Worm (Caenorhabditis elegans) whole organism, L1 larva: ENCODE results near the gene Y17D7C.1.

ENCODE experiments used
- C34B4.2 ChIP-seq: sonication (generic microtip); optimal IDR thresholded peaks from 2 replicates; lab custom pipeline; 2017; ENCODE audit warnings: mild to moderate bottlenecking, missing genetic modification characterization, missing compliant biosample characterization
- F16B12.6 ChIP-seq: fragments of 150-350 bp; optimal IDR thresholded peaks from 2 replicates; lab custom pipeline; 2014; ENCODE audit warnings: missing biosample characterization, missing genetic modification characterization
- Y116A8C.19 ChIP-seq: sonication (generic microtip); optimal IDR thresholded peaks from 2 replicates; lab custom pipeline; 2016; ENCODE audit warnings: missing compliant biosample characterization, missing genetic modification characterization, borderline replicate concordance
- aha-1 ChIP-seq: fragments of 150-350 bp; optimal IDR thresholded peaks from 2 replicates; lab custom pipeline; 2014; ENCODE audit warnings: missing biosample characterization, missing genetic modification characterization
- alr-1 ChIP-seq: fragments of 200-800 bp; sonication (Bioruptor generic); optimal IDR thresholded peaks from 2 replicates; lab custom pipeline; 2018; ENCODE audit warnings: borderline replicate concordance, mild to moderate bottlenecking, missing genetic modification characterization, missing compliant biosample characterization
- aly-2 ChIP-seq: fragments of 150-350 bp; optimal IDR thresholded peaks from 2 replicates; lab custom pipeline; 2014; ENCODE audit warnings: missing biosample characterization, missing genetic modification characterization
- ama-1 ChIP-seq: fragments of 150-350 bp; optimal IDR thresholded peaks from 2 replicates; lab custom pipeline; 2014
- blmp-1 ChIP-seq: fragments of 150-350 bp; optimal IDR thresholded peaks from 2 replicates; lab custom pipeline; 2014; ENCODE audit warnings: missing biosample characterization, missing genetic modification characterization
- ceh-8 ChIP-seq: fragments of 200-800 bp; sonication (Bioruptor generic); optimal IDR thresholded peaks from 2 replicates; lab custom pipeline; 2018; ENCODE audit warnings: mild to moderate bottlenecking, missing genetic modification characterization, moderate library complexity, missing compliant biosample characterization
- ceh-82 ChIP-seq, 3 experiments: fragments of 150-350 bp in 1 of 3; sonication (generic microtip) in 2 of 3; optimal IDR thresholded peaks; 2 replicates each; lab custom pipeline; 2014 to 2017; ENCODE audit warnings: missing biosample characterization in 3 of 3, missing genetic modification characterization in 3 of 3
- ceh-88 ChIP-seq: fragments of 200-800 bp; sonication (Bioruptor generic); IDR thresholded peaks from 2 replicates; pipeline ENCODE4 v1.3.6; 2022; ENCODE audit warnings: missing genetic modification characterization, missing compliant biosample characterization
- ceh-90 ChIP-seq: sonication (generic microtip); optimal IDR thresholded peaks from 2 replicates; lab custom pipeline; 2016; ENCODE audit warnings: missing genetic modification characterization, missing compliant biosample characterization
- ces-1 ChIP-seq: fragments of 150-350 bp; optimal IDR thresholded peaks from 2 replicates; lab custom pipeline; 2014; ENCODE audit warnings: missing biosample characterization, missing genetic modification reagents, missing genetic modification characterization
- dsc-1 ChIP-seq: sonication (generic microtip); optimal IDR thresholded peaks from 2 replicates; lab custom pipeline; 2016; ENCODE audit warnings: mild to moderate bottlenecking, missing genetic modification characterization, missing compliant biosample characterization
- efl-1 ChIP-seq, 4 experiments: fragments of 150-350 bp; optimal IDR thresholded peaks in 3 of 4; peaks in 1 of 4; 1 replicate in 1 of 4; 2 replicates in 3 of 4; lab custom pipeline; 2014; ENCODE audit warnings: missing biosample characterization in 2 of 4, missing genetic modification characterization in 2 of 4, missing genetic modification reagents in 2 of 4
- egl-13 ChIP-seq: sonication (generic microtip); optimal IDR thresholded peaks from 2 replicates; lab custom pipeline; 2016; ENCODE audit warnings: missing genotype, missing genetic modification reagents, missing genetic modification characterization, missing compliant biosample characterization
- egl-27 ChIP-seq, 2 experiments: fragments of 150-350 bp in 1 of 2; sonication (generic microtip); optimal IDR thresholded peaks; 3 replicates each; lab custom pipeline; 2017 to 2018; ENCODE audit warnings: missing biosample characterization in 2 of 2, missing genetic modification characterization in 2 of 2, missing genetic modification reagents in 2 of 2
- elt-2 ChIP-seq: sonication (generic microtip); optimal IDR thresholded peaks from 2 replicates; lab custom pipeline; 2016; ENCODE audit warnings: missing genetic modification characterization, mild to moderate bottlenecking, inconsistent platforms, missing compliant biosample characterization, missing genetic modification reagents
- fkh-10 ChIP-seq: sonication (generic microtip); optimal IDR thresholded peaks from 2 replicates; lab custom pipeline; 2017; ENCODE audit warnings: missing biosample characterization, missing genetic modification reagents, missing genetic modification characterization
- fos-1 ChIP-seq: fragments of 150-350 bp; optimal IDR thresholded peaks from 2 replicates; lab custom pipeline; 2014; ENCODE audit warnings: missing biosample characterization, missing genetic modification characterization
- grh-1 ChIP-seq: fragments of 200-800 bp; sonication (Bioruptor generic); IDR thresholded peaks from 2 replicates; pipeline ENCODE4 v1.3.6; 2022; ENCODE audit warnings: missing genetic modification reagents, missing genetic modification characterization, missing compliant biosample characterization
- hlh-17 ChIP-seq: fragments of 200-800 bp; sonication (Bioruptor generic); optimal IDR thresholded peaks from 2 replicates; lab custom pipeline; 2018; ENCODE audit warnings: missing genetic modification characterization, mild to moderate bottlenecking, missing compliant biosample characterization, moderate library complexity, borderline replicate concordance
- hlh-4 ChIP-seq: sonication (generic microtip); optimal IDR thresholded peaks from 2 replicates; lab custom pipeline; 2016; ENCODE audit warnings: mild to moderate bottlenecking, missing genetic modification characterization, missing compliant biosample characterization
- hpl-2 ChIP-seq: fragments of 150-350 bp; optimal IDR thresholded peaks from 2 replicates; lab custom pipeline; 2014; ENCODE audit warnings: missing biosample characterization, missing genetic modification reagents, missing genetic modification characterization
- jun-1 ChIP-seq: fragments of 150-350 bp; optimal IDR thresholded peaks from 2 replicates; lab custom pipeline; 2014; ENCODE audit warnings: missing biosample characterization, missing genetic modification reagents, missing genetic modification characterization
- lin-15B ChIP-seq: fragments of 150-350 bp; sonication (generic microtip); optimal IDR thresholded peaks from 3 replicates; lab custom pipeline; 2014; ENCODE audit warnings: missing biosample characterization, missing genetic modification characterization
- lin-39 ChIP-seq: fragments of 150-350 bp; optimal IDR thresholded peaks from 2 replicates; lab custom pipeline; 2014; ENCODE audit warnings: missing biosample characterization, missing genetic modification reagents, missing genetic modification characterization
- lir-3 ChIP-seq: sonication (generic microtip); optimal IDR thresholded peaks from 2 replicates; lab custom pipeline; 2016; ENCODE audit warnings: mild to moderate bottlenecking, missing genetic modification characterization, moderate library complexity, missing compliant biosample characterization; ENCODE audit not compliant: poor library complexity
- mab-9 ChIP-seq: fragments of 200-800 bp; sonication (Bioruptor generic); IDR thresholded peaks from 2 replicates; pipeline ENCODE4 v1.3.6; 2022; ENCODE audit warnings: missing genetic modification reagents, missing genetic modification characterization, missing compliant biosample characterization
- mdl-1 ChIP-seq, 2 experiments: fragments of 150-350 bp; optimal IDR thresholded peaks; 2 replicates each; lab custom pipeline; 2014 to 2017; ENCODE audit warnings: missing biosample characterization in 2 of 2, missing genetic modification characterization in 2 of 2, inconsistent platforms in 1 of 2
- nhr-19 ChIP-seq: fragments of 200-800 bp; sonication (Bioruptor generic); conservative IDR thresholded peaks from 2 replicates; pipeline ENCODE4 v1.3.6; 2022; ENCODE audit warnings: missing genetic modification characterization, missing compliant biosample characterization
- nhr-47 ChIP-seq: sonication (generic microtip); optimal IDR thresholded peaks from 2 replicates; lab custom pipeline; 2016; ENCODE audit warnings: mild to moderate bottlenecking, missing genetic modification characterization, moderate library complexity, missing compliant biosample characterization
- nhr-71 ChIP-seq: sonication (generic microtip); optimal IDR thresholded peaks from 2 replicates; lab custom pipeline; 2016; ENCODE audit warnings: mild to moderate bottlenecking, missing genetic modification characterization, moderate library complexity, missing compliant biosample characterization
- nhr-76 ChIP-seq: sonication (generic microtip); optimal IDR thresholded peaks from 2 replicates; lab custom pipeline; 2017; ENCODE audit warnings: missing biosample characterization, missing genetic modification characterization
- nhr-90 ChIP-seq: sonication (generic microtip); optimal IDR thresholded peaks from 2 replicates; lab custom pipeline; 2016; ENCODE audit warnings: mild to moderate bottlenecking, missing genetic modification characterization, missing compliant biosample characterization; ENCODE audit not compliant: poor library complexity
- pag-3 ChIP-seq: sonication (generic microtip); optimal IDR thresholded peaks from 2 replicates; lab custom pipeline; 2017; ENCODE audit warnings: missing genetic modification characterization, mild to moderate bottlenecking, missing compliant biosample characterization, antibody characterized with exemption, borderline replicate concordance; ENCODE audit not compliant: insufficient read depth
- pax-3 ChIP-seq: fragments of 200-800 bp; sonication (Bioruptor generic); optimal IDR thresholded peaks from 2 replicates; lab custom pipeline; 2018; ENCODE audit warnings: mild to moderate bottlenecking, missing genetic modification characterization, moderate library complexity, missing compliant biosample characterization
- rnt-1 ChIP-seq: sonication (generic microtip); optimal IDR thresholded peaks from 2 replicates; lab custom pipeline; 2016; ENCODE audit warnings: mild to moderate bottlenecking, missing genetic modification characterization, moderate library complexity, missing compliant biosample characterization
- skn-1 ChIP-seq: fragments of 150-350 bp; optimal IDR thresholded peaks from 2 replicates; lab custom pipeline; 2014; ENCODE audit warnings: missing biosample characterization, missing genetic modification characterization
- snpc-4 ChIP-seq: fragments of 150-350 bp; optimal IDR thresholded peaks from 2 replicates; lab custom pipeline; 2014; ENCODE audit warnings: missing biosample characterization, missing genetic modification characterization
- snu-23 ChIP-seq: sonication (generic microtip); optimal IDR thresholded peaks from 2 replicates; lab custom pipeline; 2016; ENCODE audit warnings: missing genetic modification characterization, missing compliant biosample characterization
- sptf-1 ChIP-seq: fragments of 150-350 bp; optimal IDR thresholded peaks from 2 replicates; lab custom pipeline; 2014; ENCODE audit warnings: missing biosample characterization, missing genetic modification characterization
- sup-37 ChIP-seq: fragments of 200-800 bp; sonication (Bioruptor generic); optimal IDR thresholded peaks from 2 replicates; lab custom pipeline; 2018; ENCODE audit warnings: mild to moderate bottlenecking, missing genetic modification characterization, missing compliant biosample characterization
- swsn-7 ChIP-seq: sonication (generic microtip); optimal IDR thresholded peaks from 2 replicates; lab custom pipeline; 2016; ENCODE audit warnings: missing genetic modification characterization, missing compliant biosample characterization
- unc-30 ChIP-seq: sonication (generic microtip); optimal IDR thresholded peaks from 2 replicates; lab custom pipeline; 2017; ENCODE audit warnings: missing biosample characterization, missing genetic modification characterization
- vab-15 ChIP-seq: sonication (generic microtip); optimal IDR thresholded peaks from 2 replicates; lab custom pipeline; 2017; ENCODE audit warnings: missing genotype, mild to moderate bottlenecking, missing genetic modification characterization, missing compliant biosample characterization
- xbp-1 ChIP-seq: sonication (generic microtip); optimal IDR thresholded peaks from 2 replicates; lab custom pipeline; 2016; ENCODE audit warnings: missing genetic modification characterization, missing compliant biosample characterization
- zip-4 ChIP-seq: fragments of 200-800 bp; sonication (Bioruptor generic); optimal IDR thresholded peaks from 2 replicates; lab custom pipeline; 2018; ENCODE audit warnings: mild to moderate bottlenecking, missing genetic modification characterization, moderate library complexity, missing compliant biosample characterization

The Y17D7C.1 gene

ce11 chrV:18723604-18724003 lies 17.2 kb downstream of the Y17D7C.1 start (continued):
- TF ChIP-seq hpl-2 (GFP tag; lab: Kevin White, UChicago) (no peak), sup-37 (GFP tag; lab: Kevin White, UChicago) (no peak), nhr-71 (tag; lab: Kevin White, UChicago) (peak; percentile 95), ceh-82 (tag; optimal IDR thresholded peaks at IDR 0.05; lab: Kevin White, UChicago) (peak; percentile 75 to 90 (median 85)), fos-1 (tag; lab: Kevin White, UChicago) (peak; percentile 75), unc-30 (tag; lab: Kevin White, UChicago) (no peak), jun-1 (tag; lab: Kevin White, UChicago) (peak; percentile 70), pag-3 (tag; lab: Kevin White, UChicago) (no peak), xbp-1 (tag; lab: Kevin White, UChicago) (peak; percentile 87), swsn-7 (peak; percentile 95), skn-1 (peak; percentile 64), vab-15 (tag; lab: Kevin White, UChicago) (no peak), nhr-90 (peak; percentile 85), ces-1 (GFP tag; lab: Kevin White, UChicago) (no peak), mdl-1 (tag; optimal IDR thresholded peaks at IDR 0.05; lab: Kevin White, UChicago) (peak in 1 of 2 experiments; percentile 66), alr-1 (tag; lab: Kevin White, UChicago) (no peak), ama-1 (lab: Kevin White, UChicago) (no peak), snu-23 (GFP tag; lab: Kevin White, UChicago) (peak; percentile 94), hlh-17 (GFP tag; lab: Kevin White, UChicago) (no peak), ceh-90 (tag; lab: Kevin White, UChicago) (peak; percentile 13), pax-3 (no peak), zip-4 (no peak), efl-1 (optimal IDR thresholded peaks at IDR 0.05; lab: Kevin White, UChicago) (peak; percentile 78 to 86), efl-1 (GFP tag; optimal IDR thresholded peaks at IDR 0.05 in 1 of 2; lab: Kevin White, UChicago) (peak; percentile 79 to 98), dsc-1 (tag; lab: Kevin White, UChicago) (peak; percentile 81), lir-3 (no peak), sptf-1 (tag; lab: Kevin White, UChicago) (no peak), egl-27 (tag; optimal IDR thresholded peaks at IDR 0.05; lab: Kevin White, UChicago) (peak in 1 of 2 experiments; percentile 64), rnt-1 (tag; lab: Kevin White, UChicago) (no peak), F16B12.6 (tag; lab: Kevin White, UChicago) (peak; percentile 58), ceh-8 (GFP tag; lab: Kevin White, UChicago) (no peak), C34B4.2 (tag; lab: Kevin White, UChicago) (no peak), Y116A8C.19 (tag; lab: Kevin White, UChicago) (no peak), elt-2 (tag; lab: Kevin White, UChicago) (peak; percentile 35), mab-9 (GFP tag; lab: Robert Waterston, UW) (no peak), blmp-1 (tag; lab: Kevin White, UChicago) (peak; percentile 11), aha-1 (tag; lab: Kevin White, UChicago) (no peak), aly-2 (no peak), nhr-19 (GFP tag; lab: Robert Waterston, UW) (peak; percentile 90), snpc-4 (tag; lab: Kevin White, UChicago) (peak; percentile 86), grh-1 (peak; percentile 72), egl-13 (tag; lab: Kevin White, UChicago) (no peak), nhr-47 (peak; percentile 95), fkh-10 (GFP tag; lab: Kevin White, UChicago) (no peak), hlh-4 (tag; lab: Kevin White, UChicago) (no peak), nhr-76 (tag; lab: Kevin White, UChicago) (no peak), ceh-88 (GFP tag; lab: Robert Waterston, UW) (no peak), lin-15B (tag; lab: Kevin White, UChicago) (peak; percentile 25), lin-39 (peak; percentile 30)
- TF ChIP-seq, all 84 proteins: peak for 43
